Worm (Caenorhabditis elegans): ENCODE data around the gene Y62H9A.14.

Y62H9A.14 gene

ce11 chrX:11910046-11910445 lies 11.0 kb upstream of the Y62H9A.14 start, which contains the start of gene Y62H9A.15:
Gene Y62H9A.15 (minus strand): TSS chrX:11910145.
- TF ChIP-seq hnd-1 (tag; optimal IDR thresholded peaks at IDR 0.05), result no peak
- no peak for TF ChIP-seq ceh-13 (GFP tag; optimal IDR thresholded peaks at IDR 0.05)
- no peak for TF ChIP-seq sea-1 (GFP tag; conservative IDR thresholded peaks at IDR 0.05)

DNA sequence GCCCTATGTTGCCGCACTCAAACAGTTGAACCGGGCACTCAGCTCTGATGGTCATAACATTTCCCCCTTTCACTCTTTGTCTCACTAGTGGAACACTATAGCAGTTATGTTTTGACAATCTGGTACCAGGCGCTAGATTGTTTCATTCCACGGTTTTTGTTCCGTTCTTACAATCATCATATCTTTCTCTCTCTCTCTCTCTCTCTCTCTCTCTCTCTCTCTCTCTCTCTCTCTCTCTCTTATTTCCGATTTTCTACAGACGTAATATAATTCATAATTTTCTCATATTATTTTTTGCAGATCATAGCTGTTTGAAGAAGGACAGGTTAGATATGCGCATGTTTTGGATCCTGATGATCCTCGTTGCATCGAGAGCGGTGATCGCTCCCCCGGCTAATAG lies 7.2 kb upstream of the Y62H9A.14 start, which contains the start of gene Y62H9A.12:
TSS of gene Y62H9A.12 (plus strand) at position 301 of the 400 bp plus-strand sequence.
- TF ChIP-seq scrt-1 (GFP tag; IDR thresholded peaks at IDR 0.05), result no peak
- TF ChIP-seq hmg-4 (GFP tag; optimal IDR thresholded peaks at IDR 0.05), result no peak
- TF ChIP-seq ceh-13 (GFP tag; optimal IDR thresholded peaks at IDR 0.05), result no peak
- no peak for TF ChIP-seq ets-7 (tag; optimal IDR thresholded peaks at IDR 0.05)
- TF ChIP-seq ceh-36 (tag; optimal IDR thresholded peaks at IDR 0.05), result no peak
- TF ChIP-seq hmbx-1 (tag; optimal IDR thresholded peaks at IDR 0.05), result no peak
- TF ChIP-seq F13C5.2 (tag; optimal IDR thresholded peaks at IDR 0.05), result no peak
- TF ChIP-seq flt-1 (GFP tag; IDR thresholded peaks at IDR 0.05), result no peak
- no peak for TF ChIP-seq tbx-11 (GFP tag; IDR thresholded peaks at IDR 0.05)
- TF ChIP-seq sea-1 (GFP tag; conservative IDR thresholded peaks at IDR 0.05), result no peak
- no peak for TF ChIP-seq ama-1 (optimal IDR thresholded peaks at IDR 0.05)

DNA sequence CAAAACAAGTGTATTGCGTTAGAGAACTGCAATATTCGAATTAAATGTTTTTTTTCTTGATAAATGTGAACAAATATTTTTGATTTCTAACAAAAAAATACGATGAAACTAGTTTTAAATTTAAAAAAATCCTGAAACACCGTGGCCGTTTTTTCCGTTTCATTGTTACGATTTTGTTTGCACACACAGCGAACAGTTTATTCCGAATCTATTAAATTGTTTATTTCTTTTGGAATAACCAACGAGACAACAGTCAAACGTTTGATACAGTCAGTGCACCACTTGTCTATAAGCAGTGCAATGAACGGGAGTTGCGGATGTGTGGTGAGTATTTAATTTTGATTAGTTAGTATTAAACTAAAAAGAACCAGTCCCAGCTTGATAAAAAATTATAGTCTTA lies 4.3 kb upstream of the Y62H9A.14 start, which contains the start of gene Y62H9A.13:
TSS of gene Y62H9A.13 (plus strand) at position 301 of the 400 bp plus-strand sequence.
- TF ChIP-seq scrt-1 (GFP tag; IDR thresholded peaks at IDR 0.05) (no peak), ama-1 (optimal IDR thresholded peaks at IDR 0.05) (no peak), tbx-11 (GFP tag; IDR thresholded peaks at IDR 0.05) (no peak), ceh-13 (GFP tag; optimal IDR thresholded peaks at IDR 0.05) (no peak), ceh-36 (tag; optimal IDR thresholded peaks at IDR 0.05) (no peak), hmbx-1 (tag; optimal IDR thresholded peaks at IDR 0.05) (no peak), sea-1 (GFP tag; conservative IDR thresholded peaks at IDR 0.05) (no peak), tbx-37 (GFP tag; conservative IDR thresholded peaks at IDR 0.05) (no peak), tra-4 (tag; optimal IDR thresholded peaks at IDR 0.05) (no peak), flt-1 (GFP tag; IDR thresholded peaks at IDR 0.05) (no peak), ets-7 (tag; optimal IDR thresholded peaks at IDR 0.05) (no peak), hnd-1 (tag; optimal IDR thresholded peaks at IDR 0.05) (no peak), hmg-4 (GFP tag; optimal IDR thresholded peaks at IDR 0.05) (no peak), F13C5.2 (tag; optimal IDR thresholded peaks at IDR 0.05) (no peak), pes-1 (GFP tag; IDR thresholded peaks at IDR 0.05) (no peak), B0310.2 (tag; optimal IDR thresholded peaks at IDR 0.05) (no peak)

DNA sequence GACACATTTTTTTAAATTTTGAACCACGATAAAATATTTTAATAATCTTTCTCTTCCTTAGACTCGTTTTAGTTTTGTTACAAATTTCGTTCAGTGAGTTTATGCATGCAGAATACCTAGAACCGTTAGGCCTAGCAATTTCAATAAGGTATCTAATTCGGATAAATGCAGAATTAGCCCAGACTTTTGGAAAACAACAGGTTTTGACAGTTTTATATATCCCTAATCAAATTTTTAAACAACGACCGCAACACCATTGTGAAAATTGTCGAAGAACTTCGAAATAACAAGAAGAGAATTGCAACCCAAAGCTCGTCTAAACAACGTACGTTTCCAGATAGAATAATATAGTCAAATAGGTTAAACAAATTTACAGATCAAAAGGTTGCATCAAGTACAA lies 3.0 kb upstream of the Y62H9A.14 start, which contains the start of gene Y62H9A.16:
TSS of gene Y62H9A.16 (plus strand) at position 301 of the 400 bp plus-strand sequence.
- TF ChIP-seq hmbx-1 (tag; optimal IDR thresholded peaks at IDR 0.05) (no peak), hmg-4 (GFP tag; optimal IDR thresholded peaks at IDR 0.05) (no peak), tra-4 (tag; optimal IDR thresholded peaks at IDR 0.05) (no peak), ets-7 (tag; optimal IDR thresholded peaks at IDR 0.05) (no peak), ceh-13 (GFP tag; optimal IDR thresholded peaks at IDR 0.05) (no peak), pes-1 (GFP tag; IDR thresholded peaks at IDR 0.05) (no peak), scrt-1 (GFP tag; IDR thresholded peaks at IDR 0.05) (no peak), ama-1 (optimal IDR thresholded peaks at IDR 0.05) (no peak), aly-1 (tag; optimal IDR thresholded peaks at IDR 0.05) (no peak), hnd-1 (tag; optimal IDR thresholded peaks at IDR 0.05) (no peak), sea-1 (GFP tag; conservative IDR thresholded peaks at IDR 0.05) (no peak), tbx-37 (GFP tag; conservative IDR thresholded peaks at IDR 0.05) (no peak), B0310.2 (tag; optimal IDR thresholded peaks at IDR 0.05) (no peak), flt-1 (GFP tag; IDR thresholded peaks at IDR 0.05) (no peak), ceh-36 (tag; optimal IDR thresholded peaks at IDR 0.05) (no peak)

ce11 chrX:11924158-11924557 lies 3.1 kb downstream of the Y62H9A.14 start, which contains the start of gene F55G7.1:
Gene F55G7.1 (plus strand): TSS chrX:11924433.
- TF ChIP-seq scrt-1 (GFP tag; IDR thresholded peaks at IDR 0.05), result no peak
- TF ChIP-seq ama-1 (optimal IDR thresholded peaks at IDR 0.05), result no peak
- TF ChIP-seq sea-1 (GFP tag; conservative IDR thresholded peaks at IDR 0.05), result no peak
- no peak for TF ChIP-seq ceh-36 (tag; optimal IDR thresholded peaks at IDR 0.05)
- no peak for TF ChIP-seq B0310.2 (tag; optimal IDR thresholded peaks at IDR 0.05)
- TF ChIP-seq pes-1 (GFP tag; IDR thresholded peaks at IDR 0.05), result no peak
- no peak for TF ChIP-seq tbx-37 (GFP tag; conservative IDR thresholded peaks at IDR 0.05)
- no peak for TF ChIP-seq tbx-11 (GFP tag; IDR thresholded peaks at IDR 0.05)
- TF ChIP-seq ceh-13 (GFP tag; optimal IDR thresholded peaks at IDR 0.05), result no peak
- no peak for TF ChIP-seq flt-1 (GFP tag; IDR thresholded peaks at IDR 0.05)
- no peak for TF ChIP-seq ets-7 (tag; optimal IDR thresholded peaks at IDR 0.05)
- no peak for TF ChIP-seq F13C5.2 (tag; optimal IDR thresholded peaks at IDR 0.05)
- no peak for TF ChIP-seq aly-1 (tag; optimal IDR thresholded peaks at IDR 0.05)
- TF ChIP-seq tra-4 (tag; optimal IDR thresholded peaks at IDR 0.05), result no peak
- TF ChIP-seq hnd-1 (tag; optimal IDR thresholded peaks at IDR 0.05), result no peak

DNA sequence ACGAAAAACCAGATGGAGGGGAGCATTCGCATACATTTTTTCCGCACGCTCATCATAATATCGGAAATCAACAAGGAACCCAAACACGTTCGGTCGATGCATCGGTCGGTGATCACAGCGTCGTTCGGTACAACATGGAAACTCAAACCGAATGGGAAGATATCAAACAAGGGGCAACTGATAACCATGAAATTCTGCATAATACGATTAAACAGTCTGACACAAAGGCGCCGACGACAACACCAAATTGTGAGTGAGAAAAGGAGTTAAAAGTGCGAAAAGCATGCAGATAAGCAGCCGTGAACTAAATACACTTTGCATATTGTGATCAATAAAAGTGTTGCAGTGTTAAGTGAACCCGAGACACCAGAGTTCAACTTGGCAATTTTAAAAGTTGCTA lies 4.2 kb downstream of the Y62H9A.14 start:
- TF ChIP-seq ceh-36 (tag; optimal IDR thresholded peaks at IDR 0.05), result no peak
- TF ChIP-seq aly-1 (tag; optimal IDR thresholded peaks at IDR 0.05), result no peak
- TF ChIP-seq F13C5.2 (tag; optimal IDR thresholded peaks at IDR 0.05), result no peak
- no peak for TF ChIP-seq hmbx-1 (tag; optimal IDR thresholded peaks at IDR 0.05)
- no peak for TF ChIP-seq hmg-4 (GFP tag; optimal IDR thresholded peaks at IDR 0.05)
- TF ChIP-seq ceh-13 (GFP tag; optimal IDR thresholded peaks at IDR 0.05), result no peak
- no peak for TF ChIP-seq tra-4 (tag; optimal IDR thresholded peaks at IDR 0.05)
- TF ChIP-seq ets-7 (tag; optimal IDR thresholded peaks at IDR 0.05), result no peak
- no peak for TF ChIP-seq tbx-37 (GFP tag; conservative IDR thresholded peaks at IDR 0.05)
- TF ChIP-seq flt-1 (GFP tag; IDR thresholded peaks at IDR 0.05), result no peak
- TF ChIP-seq ama-1 (optimal IDR thresholded peaks at IDR 0.05), result no peak
- no peak for TF ChIP-seq pes-1 (GFP tag; IDR thresholded peaks at IDR 0.05)
- TF ChIP-seq tbx-11 (GFP tag; IDR thresholded peaks at IDR 0.05), result no peak
- no peak for TF ChIP-seq hnd-1 (tag; optimal IDR thresholded peaks at IDR 0.05)
- TF ChIP-seq scrt-1 (GFP tag; IDR thresholded peaks at IDR 0.05), result no peak
- no peak for TF ChIP-seq sea-1 (GFP tag; conservative IDR thresholded peaks at IDR 0.05)
- no peak for TF ChIP-seq B0310.2 (tag; optimal IDR thresholded peaks at IDR 0.05)

- TF ChIP-seq hnd-1 (tag; optimal IDR thresholded peaks at IDR 0.05), result no peak
- TF ChIP-seq ets-7 (tag; optimal IDR thresholded peaks at IDR 0.05), result no peak
- TF ChIP-seq tbx-11 (GFP tag; IDR thresholded peaks at IDR 0.05), result no peak
- TF ChIP-seq B0310.2 (tag; optimal IDR thresholded peaks at IDR 0.05), result no peak
- no peak for TF ChIP-seq pes-1 (GFP tag; IDR thresholded peaks at IDR 0.05)
- TF ChIP-seq ceh-36 (tag; optimal IDR thresholded peaks at IDR 0.05), result no peak
- TF ChIP-seq scrt-1 (GFP tag; IDR thresholded peaks at IDR 0.05), result no peak
- TF ChIP-seq hmg-4 (GFP tag; optimal IDR thresholded peaks at IDR 0.05), result no peak
- no peak for TF ChIP-seq sea-1 (GFP tag; conservative IDR thresholded peaks at IDR 0.05)
Observed at ce11 chrX:11927585-11927984, 6.6 kb downstream of the Y62H9A.14 start, which contains the start of gene F55G7.4. Gene F55G7.4 (plus strand): TSS chrX:11927885.
